Worm (Caenorhabditis elegans): ENCODE results near the gene klp-17.

The klp-17 gene

DNA sequence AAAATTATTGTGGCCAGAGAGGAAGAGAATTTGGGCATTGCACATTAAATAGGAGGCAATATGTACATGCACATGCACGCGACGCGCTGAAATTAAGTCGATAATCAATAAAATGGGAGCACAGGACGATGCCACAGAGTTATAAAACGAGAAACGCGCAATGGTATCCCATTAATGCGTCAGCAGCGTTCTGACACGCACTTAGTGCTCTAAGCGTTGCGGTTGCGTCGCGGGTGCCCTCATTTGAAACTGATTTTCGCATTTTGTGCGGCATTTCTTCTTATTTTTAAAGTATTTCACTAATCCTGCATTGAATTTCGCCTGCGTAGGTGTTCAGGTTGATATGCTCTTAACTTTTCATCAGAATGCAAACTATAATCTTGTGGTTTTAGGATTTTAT lies 14.4 kb downstream of the klp-17 start, which contains the start of gene rsp-1:
TSS of gene rsp-1 (plus strand) at position 338 of the 400 bp plus-strand sequence.
- peak; percentile 88 for TF ChIP-seq nfya-1 (tag; optimal IDR thresholded peaks at IDR 0.05; ENCODE audit: insufficient read depth)
- no peak for TF ChIP-seq ceh-9 (tag; optimal IDR thresholded peaks at IDR 0.05)
- TF ChIP-seq nhr-76 (tag; optimal IDR thresholded peaks at IDR 0.05), result no peak
- TF ChIP-seq pha-4 (tag; optimal IDR thresholded peaks at IDR 0.05), result peak; percentile 95
- no peak for TF ChIP-seq unc-62 (GFP tag; optimal IDR thresholded peaks at IDR 0.05)
- no peak for TF ChIP-seq ceh-16 (tag; optimal IDR thresholded peaks at IDR 0.05)
- TF ChIP-seq snpc-4 (tag; optimal IDR thresholded peaks at IDR 0.05), result peak; percentile 90
- TF ChIP-seq unc-39 (tag; optimal IDR thresholded peaks at IDR 0.05), result no peak
- peak; percentile 89 for TF ChIP-seq lsy-12 (tag; optimal IDR thresholded peaks at IDR 0.05)
- peak; percentile 74 for TF ChIP-seq tbx-2 (tag; optimal IDR thresholded peaks at IDR 0.05)
- TF ChIP-seq elt-2 (tag; optimal IDR thresholded peaks at IDR 0.05), result peak; percentile 90
- TF ChIP-seq pqm-1 (tag; optimal IDR thresholded peaks at IDR 0.05), result peak; percentile 84
- TF ChIP-seq nhr-67 (tag; optimal IDR thresholded peaks at IDR 0.05), result no peak
- peak; percentile 85 for TF ChIP-seq egl-5 (tag; optimal IDR thresholded peaks at IDR 0.05)
- TF ChIP-seq egl-27 (tag; optimal IDR thresholded peaks at IDR 0.05), result no peak
- TF ChIP-seq nhr-28 (tag; optimal IDR thresholded peaks at IDR 0.05), result no peak
- TF ChIP-seq lin-15B (tag; optimal IDR thresholded peaks at IDR 0.05), result peak; percentile 90
- TF ChIP-seq R02D3.7 (tag; optimal IDR thresholded peaks at IDR 0.05), result peak; percentile 85
- TF ChIP-seq elt-3 (tag; optimal IDR thresholded peaks at IDR 0.05), result no peak
- TF ChIP-seq lin-39 (tag; optimal IDR thresholded peaks at IDR 0.05), result peak; percentile 95
- TF ChIP-seq hmg-11 (tag; optimal IDR thresholded peaks at IDR 0.05), result peak; percentile 80
- no peak for TF ChIP-seq mml-1 (tag; optimal IDR thresholded peaks at IDR 0.05)
- TF ChIP-seq nhr-23 (tag; optimal IDR thresholded peaks at IDR 0.05), result peak; percentile 96
- TF ChIP-seq aly-2 (tag; optimal IDR thresholded peaks at IDR 0.05), result no peak
- TF ChIP-seq ztf-11 (tag; optimal IDR thresholded peaks at IDR 0.05), result no peak
- no peak for TF ChIP-seq fkh-2 (tag; optimal IDR thresholded peaks at IDR 0.05)
- peak; percentile 26 for TF ChIP-seq elt-1 (tag; optimal IDR thresholded peaks at IDR 0.05)
- TF ChIP-seq jun-1 (tag; optimal IDR thresholded peaks at IDR 0.05), result peak; percentile 82
- no peak for TF ChIP-seq daf-12 (tag; optimal IDR thresholded peaks at IDR 0.05)
- TF ChIP-seq nhr-237 (tag; optimal IDR thresholded peaks at IDR 0.05), result no peak
- TF ChIP-seq nhr-25 (tag; optimal IDR thresholded peaks at IDR 0.05), result peak; percentile 87
- no peak for TF ChIP-seq fkh-10 (GFP tag; optimal IDR thresholded peaks at IDR 0.05)
- peak; percentile 45 for TF ChIP-seq skn-1 (tag; optimal IDR thresholded peaks at IDR 0.05)
- peak; percentile 7 for TF ChIP-seq zag-1 (tag; optimal IDR thresholded peaks at IDR 0.05)
- peak; percentile 70 for TF ChIP-seq nhr-11 (tag; optimal IDR thresholded peaks at IDR 0.05)
- TF ChIP-seq mdl-1 (tag; optimal IDR thresholded peaks at IDR 0.05), result no peak
- peak; percentile 87 for TF ChIP-seq ceh-28 (tag; optimal IDR thresholded peaks at IDR 0.05)
- TF ChIP-seq nhr-12 (tag; optimal IDR thresholded peaks at IDR 0.05), result no peak
- no peak for TF ChIP-seq fos-1 (tag; optimal IDR thresholded peaks at IDR 0.05)
- TF ChIP-seq nhr-77 (tag; optimal IDR thresholded peaks at IDR 0.05), result no peak
- no peak for TF ChIP-seq eor-1 (tag; optimal IDR thresholded peaks at IDR 0.05)
- peak; percentile 87 for TF ChIP-seq nhr-43 (tag; optimal IDR thresholded peaks at IDR 0.05; ENCODE audit: poor library complexity, severe bottlenecking)
- TF ChIP-seq ztf-4 (tag; optimal IDR thresholded peaks at IDR 0.05), result peak; percentile 50
- peak; percentile 28 for TF ChIP-seq ceh-82 (tag; optimal IDR thresholded peaks at IDR 0.05)
- no peak for TF ChIP-seq ZK546.5 (tag; optimal IDR thresholded peaks at IDR 0.05)
- TF ChIP-seq ama-1 (optimal IDR thresholded peaks at IDR 0.05), result no peak
- peak; percentile 68 for TF ChIP-seq sea-2 (GFP tag; optimal IDR thresholded peaks at IDR 0.05)

Measured in whole organism, L3 larva.